Worm (Caenorhabditis elegans): Measurements from ENCODE around the gene tba-8.

- TF ChIP-seq madf-10 (tag; optimal IDR thresholded peaks at IDR 0.05) = no peak
- TF ChIP-seq sea-2 (GFP tag; IDR thresholded peaks at IDR 0.05) = no peak
Observed at ce11 chrX:9494661-9495060, 36.5 kb upstream of the tba-8 start.

Measured in whole organism, young adult.